Worm (Caenorhabditis elegans): Measurements from ENCODE around the gene Y54G2A.13.
"Not testable (repeated sequence)": the region's sequence is repeated elsewhere in the genome, so short reads cannot be mapped to it uniquely, and the experiment has no call there.

Gene Y54G2A.13

DNA sequence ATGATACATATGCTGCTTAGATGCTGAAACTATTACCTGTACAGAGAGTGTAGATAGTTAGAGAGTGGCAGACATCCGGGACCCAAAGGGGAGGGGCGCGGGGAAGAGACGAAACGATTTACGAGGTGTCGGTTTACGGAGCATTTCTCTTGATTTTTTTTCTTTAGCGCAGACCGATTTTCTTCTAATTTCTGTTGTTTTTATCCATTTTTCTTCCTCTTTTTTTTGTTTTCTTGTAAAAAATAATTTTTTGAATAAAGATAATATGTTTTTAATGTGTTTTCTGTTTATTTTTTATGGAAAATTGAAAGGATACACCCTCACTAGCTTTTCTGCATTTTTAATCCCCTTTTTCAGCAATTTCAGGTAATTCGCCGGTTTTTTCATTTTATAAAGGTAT is 41.7 kb downstream of the Y54G2A.13 start, which contains the start of gene Y54G2A.72:
Y54G2A.72 (plus strand) TSS at position 301 of the 400 bp plus-strand sequence.
- TF ChIP-seq sma-3 (GFP tag; optimal IDR thresholded peaks at IDR 0.05); aly-2 (tag; optimal IDR thresholded peaks at IDR 0.05); nhr-23 (tag; optimal IDR thresholded peaks at IDR 0.05): not testable (repeated sequence)

DNA sequence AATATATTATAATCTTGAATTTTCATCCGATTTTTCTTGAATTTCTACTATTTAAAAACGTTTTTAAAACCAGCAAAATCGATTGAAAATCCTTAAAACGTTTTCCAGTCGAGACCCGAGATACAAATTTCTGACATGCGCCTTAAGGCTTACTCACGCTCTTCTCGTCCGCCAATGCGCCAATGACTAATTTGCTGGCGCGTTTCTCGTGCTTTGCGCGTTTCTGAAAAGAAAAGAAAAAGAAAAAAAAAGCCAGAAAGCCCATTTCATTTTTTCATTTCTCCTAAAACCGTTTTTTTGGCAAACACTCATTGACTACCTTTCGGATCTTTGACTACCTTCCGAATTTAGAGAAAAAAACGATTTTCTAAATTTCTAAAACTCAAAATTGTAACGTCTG is 42.8 kb downstream of the Y54G2A.13 start:
- TF ChIP-seq unc-39 (tag; optimal IDR thresholded peaks at IDR 0.05) = no peak
- no peak for TF ChIP-seq nhr-11 (tag; optimal IDR thresholded peaks at IDR 0.05)
- TF ChIP-seq nhr-23 (tag; optimal IDR thresholded peaks at IDR 0.05) = no peak
- TF ChIP-seq ZK546.5 (tag; optimal IDR thresholded peaks at IDR 0.05) = no peak
- TF ChIP-seq ceh-82 (tag; optimal IDR thresholded peaks at IDR 0.05) = no peak
- TF ChIP-seq nhr-129 (tag; optimal IDR thresholded peaks at IDR 0.05) = no peak
- TF ChIP-seq unc-55 (GFP tag; optimal IDR thresholded peaks at IDR 0.05) = peak; percentile 1
- no peak for TF ChIP-seq ceh-16 (tag; optimal IDR thresholded peaks at IDR 0.05)

DNA sequence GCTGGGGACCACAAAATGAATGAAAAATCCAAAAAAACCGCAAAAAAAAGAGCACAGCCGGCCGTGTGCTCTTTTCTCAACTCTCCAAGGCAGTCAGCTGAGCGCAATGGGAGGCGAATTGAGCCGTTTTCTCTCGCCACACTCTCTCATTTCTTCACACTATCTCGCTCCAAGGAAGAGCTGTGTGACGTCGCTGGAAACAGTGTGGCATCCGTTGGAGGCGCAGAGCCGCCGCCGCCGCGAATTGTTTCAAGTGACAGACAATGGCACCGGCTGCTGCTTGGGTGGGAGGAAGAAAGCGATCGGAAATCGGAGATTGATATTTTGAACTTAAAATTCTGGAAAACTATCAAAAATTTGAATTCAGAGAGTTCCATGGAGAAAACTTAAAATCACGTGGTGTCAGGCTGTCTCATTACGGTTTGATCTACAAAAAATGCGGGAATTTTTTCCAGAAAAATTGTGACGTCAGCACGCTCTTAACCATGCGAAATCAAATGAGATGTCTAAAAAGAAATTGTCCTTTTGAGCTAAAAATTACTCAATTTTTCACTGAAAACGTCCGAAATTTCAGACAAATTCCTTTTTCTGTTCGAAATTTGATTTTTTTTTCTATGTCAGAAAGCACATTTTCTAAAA is 43.4 kb downstream of the Y54G2A.13 start:
- TF ChIP-seq nhr-129 (tag; optimal IDR thresholded peaks at IDR 0.05) (peak; percentile 46), egl-27 (tag; optimal IDR thresholded peaks at IDR 0.05) (no peak), alr-1 (tag; optimal IDR thresholded peaks at IDR 0.05) (no peak), unc-55 (GFP tag; optimal IDR thresholded peaks at IDR 0.05) (peak; percentile 51), zag-1 (tag; optimal IDR thresholded peaks at IDR 0.05) (no peak), sma-9 (GFP tag; optimal IDR thresholded peaks at IDR 0.05) (peak; percentile 72), sma-9 (tag; optimal IDR thresholded peaks at IDR 0.05) (no peak), F13H6.1 (tag; optimal IDR thresholded peaks at IDR 0.05) (peak; percentile 71), crh-2 (tag; optimal IDR thresholded peaks at IDR 0.05) (no peak), blmp-1 (tag; optimal IDR thresholded peaks at IDR 0.05; ENCODE audit: insufficient read depth) (no peak), ceh-16 (tag; optimal IDR thresholded peaks at IDR 0.05) (no peak), nhr-6 (tag; optimal IDR thresholded peaks at IDR 0.05) (no peak), peb-1 (tag; optimal IDR thresholded peaks at IDR 0.05) (peak; percentile 6), C34F6.9 (tag; optimal IDR thresholded peaks at IDR 0.05) (peak; percentile 45), ZK546.5 (tag; optimal IDR thresholded peaks at IDR 0.05) (no peak), unc-39 (tag; optimal IDR thresholded peaks at IDR 0.05) (no peak), dmd-4 (tag; optimal IDR thresholded peaks at IDR 0.05) (no peak), lsy-2 (tag; optimal IDR thresholded peaks at IDR 0.05) (peak in 1 of 2 experiments; percentile 52), nhr-237 (tag; optimal IDR thresholded peaks at IDR 0.05) (no peak), lin-11 (tag; optimal IDR thresholded peaks at IDR 0.05) (no peak), ama-1 (optimal IDR thresholded peaks at IDR 0.05) (no peak)

DNA sequence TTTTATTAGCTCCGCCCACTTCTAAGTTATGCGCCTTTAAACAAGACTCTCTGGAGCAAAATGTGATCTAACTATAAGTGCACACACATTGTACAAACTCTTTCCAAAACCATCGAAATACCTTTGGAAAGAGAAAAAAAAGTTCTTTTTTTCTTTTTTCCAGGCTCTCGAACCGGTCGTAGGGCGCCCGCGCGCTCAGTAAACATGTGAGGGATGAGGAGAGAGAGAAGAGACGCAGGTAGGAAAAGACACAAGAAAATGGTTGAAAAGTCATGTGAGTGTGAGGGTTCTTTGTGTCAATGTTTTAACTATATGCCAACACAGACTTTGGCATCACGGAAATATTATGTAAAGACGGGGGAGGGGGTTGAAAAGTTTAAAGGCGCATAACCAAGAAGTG is 45.0 kb downstream of the Y54G2A.13 start:
- TF ChIP-seq nhr-10 (tag; optimal IDR thresholded peaks at IDR 0.05) = no peak
- peak; percentile 36 for TF ChIP-seq egl-27 (tag; optimal IDR thresholded peaks at IDR 0.05)
- no peak for TF ChIP-seq aly-2 (tag; optimal IDR thresholded peaks at IDR 0.05)
- no peak for TF ChIP-seq nhr-11 (tag; optimal IDR thresholded peaks at IDR 0.05)
- no peak for TF ChIP-seq nhr-12 (tag; optimal IDR thresholded peaks at IDR 0.05)
- TF ChIP-seq unc-62 (GFP tag; optimal IDR thresholded peaks at IDR 0.05) = no peak
- no peak for TF ChIP-seq ztf-1 (GFP tag; conservative IDR thresholded peaks at IDR 0.05)
- no peak for TF ChIP-seq peb-1 (tag; optimal IDR thresholded peaks at IDR 0.05)
- no peak for TF ChIP-seq ztf-11 (tag; optimal IDR thresholded peaks at IDR 0.05)
- no peak for TF ChIP-seq dmd-4 (tag; optimal IDR thresholded peaks at IDR 0.05)
- TF ChIP-seq alr-1 (tag; optimal IDR thresholded peaks at IDR 0.05) = no peak
- no peak for TF ChIP-seq nhr-23 (tag; optimal IDR thresholded peaks at IDR 0.05)
- TF ChIP-seq nhr-21 (tag; optimal IDR thresholded peaks at IDR 0.05) = peak; percentile 59
- TF ChIP-seq lin-13 (GFP tag; optimal IDR thresholded peaks at IDR 0.05) = peak; percentile 79
- TF ChIP-seq gmeb-1 (tag; optimal IDR thresholded peaks at IDR 0.05) = peak; percentile 72
- TF ChIP-seq unc-55 (GFP tag; optimal IDR thresholded peaks at IDR 0.05) = peak; percentile 19
- peak; percentile 20 for TF ChIP-seq mab-5 (tag; optimal IDR thresholded peaks at IDR 0.05)
- TF ChIP-seq zag-1 (tag; optimal IDR thresholded peaks at IDR 0.05) = no peak
- TF ChIP-seq ceh-82 (tag; optimal IDR thresholded peaks at IDR 0.05) = no peak
- peak; percentile 91 for TF ChIP-seq nhr-25 (tag; optimal IDR thresholded peaks at IDR 0.05)
- no peak for TF ChIP-seq nhr-237 (tag; optimal IDR thresholded peaks at IDR 0.05)
- peak; percentile 85 for TF ChIP-seq sma-9 (GFP tag; optimal IDR thresholded peaks at IDR 0.05)
- TF ChIP-seq sma-9 (tag; optimal IDR thresholded peaks at IDR 0.05) = no peak
- TF ChIP-seq lin-39 (tag; optimal IDR thresholded peaks at IDR 0.05) = no peak
- TF ChIP-seq ZK546.5 (tag; optimal IDR thresholded peaks at IDR 0.05) = no peak
- TF ChIP-seq ceh-16 (tag; optimal IDR thresholded peaks at IDR 0.05) = no peak
- TF ChIP-seq sma-3 (GFP tag; optimal IDR thresholded peaks at IDR 0.05) = peak; percentile 62
- TF ChIP-seq snpc-4 (tag; optimal IDR thresholded peaks at IDR 0.05) = peak; percentile 7
- TF ChIP-seq R02D3.7 (tag; optimal IDR thresholded peaks at IDR 0.05) = no peak
- peak in 1 of 2 experiments; percentile 34 for TF ChIP-seq mdl-1 (tag; optimal IDR thresholded peaks at IDR 0.05)
- peak; percentile 59 for TF ChIP-seq fos-1 (tag; optimal IDR thresholded peaks at IDR 0.05)
- TF ChIP-seq mbf-1 (tag; optimal IDR thresholded peaks at IDR 0.05) = no peak
- no peak for TF ChIP-seq nhr-77 (tag; optimal IDR thresholded peaks at IDR 0.05)
- no peak for TF ChIP-seq lin-11 (tag; optimal IDR thresholded peaks at IDR 0.05)
- TF ChIP-seq sem-4 (tag; optimal IDR thresholded peaks at IDR 0.05) = peak; percentile 39
- TF ChIP-seq nhr-129 (tag; optimal IDR thresholded peaks at IDR 0.05) = peak; percentile 84
- peak; percentile 89 for TF ChIP-seq C34F6.9 (tag; optimal IDR thresholded peaks at IDR 0.05)
- TF ChIP-seq F13H6.1 (tag; optimal IDR thresholded peaks at IDR 0.05) = peak; percentile 91

Data from whole organism, L2 larva.